Fruit fly (Drosophila melanogaster) whole organism, embryonic: ENCODE results near the gene CG5181.
A peak's percentile ranks its signal among the peaks of the same experiment; 100 is the strongest.

ENCODE experiments used
- CG10147 ChIP-seq: fragments of 200-800 bp; sonication (Bioruptor generic); optimal IDR thresholded peaks from 2 replicates; lab custom pipeline; 2019; ENCODE audit warnings: missing biosample characterization, mild to moderate bottlenecking, missing genetic modification characterization, moderate library complexity
- CG10543 ChIP-seq: fragments of 200-800 bp; sonication (Bioruptor generic); optimal IDR thresholded peaks from 3 replicates; lab custom pipeline; 2017; ENCODE audit warnings: missing biosample characterization, mild to moderate bottlenecking, missing genetic modification characterization, moderate library complexity
- CG1233 ChIP-seq: fragments of 200-800 bp; sonication (Bioruptor generic); optimal IDR thresholded peaks from 4 replicates; lab custom pipeline; 2018; ENCODE audit warnings: missing biosample characterization, mild to moderate bottlenecking, missing genetic modification characterization
- CG13894 ChIP-seq: fragments of 200-800 bp; sonication (Bioruptor generic); optimal IDR thresholded peaks from 3 replicates; lab custom pipeline; 2018; ENCODE audit warnings: missing biosample characterization, mild to moderate bottlenecking, missing genetic modification characterization, moderate library complexity
- CG14860 ChIP-seq: fragments of 200-800 bp; sonication (Bioruptor generic); IDR thresholded peaks from 3 replicates; pipeline ENCODE4 v1.3.6; 2022; ENCODE audit warnings: missing biosample characterization, missing genetic modification characterization; ENCODE audit not compliant: partially characterized antibody
- CG15601 ChIP-seq: fragments of 200-800 bp; sonication (Bioruptor generic); optimal IDR thresholded peaks from 3 replicates; lab custom pipeline; 2019; ENCODE audit warnings: missing biosample characterization, mild to moderate bottlenecking, missing genetic modification characterization, moderate library complexity
- CG16863 ChIP-seq: fragments of 200-800 bp; sonication (Bioruptor generic); optimal IDR thresholded peaks from 3 replicates; lab custom pipeline; 2016; ENCODE audit warnings: missing biosample characterization, missing genetic modification characterization
- CG17802 ChIP-seq: fragments of 200-800 bp; sonication (Bioruptor generic); optimal IDR thresholded peaks from 2 replicates; lab custom pipeline; 2018; ENCODE audit warnings: missing biosample characterization, mild to moderate bottlenecking, missing genetic modification characterization, moderate library complexity
- CG1792 ChIP-seq: fragments of 200-800 bp; sonication (Bioruptor generic); optimal IDR thresholded peaks from 2 replicates; lab custom pipeline; 2016; ENCODE audit warnings: missing biosample characterization, missing genetic modification characterization
- CG32532 ChIP-seq: fragments of 200-800 bp; sonication (Bioruptor generic); IDR thresholded peaks from 2 replicates; pipeline ENCODE4 v1.3.6; 2022; ENCODE audit warnings: missing biosample characterization, missing genetic modification characterization
- CG3726 ChIP-seq: fragments of 200-800 bp; sonication (Bioruptor generic); IDR thresholded peaks from 3 replicates; pipeline ENCODE4, ENCODE4 v1.3.6; 2022; ENCODE audit warnings: missing biosample characterization, missing genetic modification characterization
- CG3847 ChIP-seq: fragments of 200-800 bp; sonication (Bioruptor generic); IDR thresholded peaks from 2 replicates; pipeline ENCODE4 v1.3.6; 2022; ENCODE audit warnings: missing biosample characterization, missing genetic modification characterization
- CG4820 ChIP-seq: fragments of 200-800 bp; sonication (Bioruptor generic); optimal IDR thresholded peaks from 3 replicates; lab custom pipeline; 2016; ENCODE audit warnings: missing biosample characterization, missing genetic modification characterization
- CG4854 ChIP-seq: fragments of 200-800 bp; sonication (Bioruptor generic); optimal IDR thresholded peaks from 2 replicates; lab custom pipeline; 2016; ENCODE audit warnings: missing biosample characterization, missing genetic modification characterization, inconsistent platforms
- CG5180 ChIP-seq: fragments of 200-800 bp; sonication (Bioruptor generic); optimal IDR thresholded peaks from 3 replicates; lab custom pipeline; 2017; ENCODE audit warnings: missing biosample characterization, missing genetic modification characterization, mild to moderate bottlenecking, moderate library complexity, missing genetic modification reagents
- CG6854 ChIP-seq: fragments of 200-800 bp; sonication (Bioruptor generic); optimal IDR thresholded peaks from 3 replicates; lab custom pipeline; 2017; ENCODE audit warnings: missing biosample characterization, mild to moderate bottlenecking, missing genetic modification characterization
- CG7928 ChIP-seq: fragments of 200-800 bp; sonication (Bioruptor generic); optimal IDR thresholded peaks from 2 replicates; lab custom pipeline; 2017; ENCODE audit warnings: missing biosample characterization, mild to moderate bottlenecking, missing genetic modification characterization
- CG8944 ChIP-seq: fragments of 200-800 bp; sonication (Bioruptor generic); optimal IDR thresholded peaks from 3 replicates; lab custom pipeline; 2016; ENCODE audit warnings: missing biosample characterization, missing genetic modification characterization
- CG9932 ChIP-seq: fragments of 200-800 bp; sonication (Bioruptor generic); IDR thresholded peaks from 2 replicates; pipeline ENCODE4 v1.3.6; 2022; ENCODE audit warnings: missing biosample characterization, missing genetic modification characterization
- CHES-1-like ChIP-seq: fragments of 200-800 bp; sonication (Bioruptor generic); optimal IDR thresholded peaks from 2 replicates; lab custom pipeline; 2016; ENCODE audit warnings: missing biosample characterization, missing genetic modification characterization
- CkIIα-i1 ChIP-seq: fragments of 200-800 bp; sonication (Bioruptor generic); IDR thresholded peaks from 2 replicates; pipeline ENCODE4 v1.3.6; 2022; ENCODE audit warnings: missing biosample characterization, missing genetic modification characterization
- CoRest ChIP-seq: fragments of 200-800 bp; sonication (Bioruptor generic); optimal IDR thresholded peaks from 3 replicates; lab custom pipeline; 2018; ENCODE audit warnings: missing biosample characterization, mild to moderate bottlenecking, missing genetic modification characterization, moderate library complexity
- Dad ChIP-seq: fragments of 200-800 bp; sonication (Bioruptor generic); optimal IDR thresholded peaks from 3 replicates; lab custom pipeline; 2016; ENCODE audit warnings: missing biosample characterization, missing genetic modification characterization
- Dip2 ChIP-seq: fragments of 200-800 bp; sonication (Bioruptor generic); IDR thresholded peaks from 2 replicates; pipeline ENCODE4 v1.3.6; 2022; ENCODE audit warnings: missing biosample characterization, missing genetic modification characterization
- E2f2 ChIP-seq: fragments of 200-800 bp; sonication (Bioruptor generic); IDR thresholded peaks from 2 replicates; pipeline ENCODE4 v1.3.6; 2022; ENCODE audit warnings: missing biosample characterization, missing genetic modification characterization
- Fer3 ChIP-seq: fragments of 200-800 bp; sonication (Bioruptor generic); optimal IDR thresholded peaks from 2 replicates; lab custom pipeline; 2018; ENCODE audit warnings: missing biosample characterization, mild to moderate bottlenecking, missing genetic modification characterization, moderate library complexity
- Gug ChIP-seq: fragments of 200-800 bp; sonication (Bioruptor generic); IDR thresholded peaks from 4 replicates; pipeline ENCODE4 v1.3.6; 2022; ENCODE audit warnings: missing biosample characterization, missing genetic modification characterization
- Hmx ChIP-seq: fragments of 200-800 bp; sonication (Bioruptor generic); optimal IDR thresholded peaks from 2 replicates; lab custom pipeline; 2016; ENCODE audit warnings: missing biosample characterization, missing genetic modification characterization
- Hr3 ChIP-seq: fragments of 200-800 bp; sonication (Bioruptor generic); optimal IDR thresholded peaks from 3 replicates; lab custom pipeline; 2016; ENCODE audit warnings: missing biosample characterization, missing genetic modification characterization
- Mes4 ChIP-seq: fragments of 200-800 bp; sonication (Bioruptor generic); optimal IDR thresholded peaks from 2 replicates; lab custom pipeline; 2016; ENCODE audit warnings: missing biosample characterization, missing genetic modification characterization
- Rx ChIP-seq: fragments of 200-800 bp; sonication (Bioruptor generic); IDR thresholded peaks from 2 replicates; pipeline ENCODE4 v1.3.6; 2022; ENCODE audit warnings: missing biosample characterization, missing genetic modification characterization
- Spps ChIP-seq: fragments of 200-800 bp; sonication (Bioruptor generic); optimal IDR thresholded peaks from 2 replicates; lab custom pipeline; 2018; ENCODE audit warnings: missing biosample characterization, mild to moderate bottlenecking, missing genetic modification characterization
- Taf1 ChIP-seq: fragments of 200-800 bp; sonication (Bioruptor generic); IDR thresholded peaks from 2 replicates; pipeline ENCODE4 v1.3.6; 2022; ENCODE audit warnings: missing biosample characterization, missing genetic modification characterization
- YL-1 ChIP-seq: fragments of 200-800 bp; sonication (Bioruptor generic); optimal IDR thresholded peaks from 3 replicates; lab custom pipeline; 2017; ENCODE audit warnings: missing biosample characterization, mild to moderate bottlenecking, missing genetic modification characterization
- bowl ChIP-seq: fragments of 200-800 bp; sonication (Bioruptor generic); IDR thresholded peaks from 2 replicates; pipeline ENCODE4 v1.3.6; 2022; ENCODE audit warnings: missing biosample characterization, missing genetic modification characterization
- chif ChIP-seq, 2 experiments: fragments of 200-800 bp; sonication (Bioruptor generic); optimal IDR thresholded peaks; 3 replicates each; lab custom pipeline; 2016; ENCODE audit warnings: missing biosample characterization in 2 of 2, missing genetic modification characterization in 2 of 2
- corto ChIP-seq: fragments of 200-800 bp; sonication (Bioruptor generic); optimal IDR thresholded peaks from 2 replicates; lab custom pipeline; 2016; ENCODE audit warnings: missing biosample characterization, mild to moderate bottlenecking, missing genetic modification characterization, moderate library complexity
- dimm ChIP-seq: fragments of 200-800 bp; sonication (Bioruptor generic); IDR thresholded peaks from 2 replicates; pipeline ENCODE4 v1.3.6; 2022; ENCODE audit warnings: missing biosample characterization, missing genetic modification characterization
- dmrt11E ChIP-seq: fragments of 200-800 bp; sonication (Bioruptor generic); optimal IDR thresholded peaks from 3 replicates; lab custom pipeline; 2018; ENCODE audit warnings: missing biosample characterization, mild to moderate bottlenecking, missing genetic modification characterization, moderate library complexity
- fd102C ChIP-seq: fragments of 200-800 bp; sonication (Bioruptor generic); optimal IDR thresholded peaks from 2 replicates; lab custom pipeline; 2018; ENCODE audit warnings: missing biosample characterization, mild to moderate bottlenecking, missing genetic modification characterization, moderate library complexity
- gcm2 ChIP-seq: fragments of 200-800 bp; sonication (Bioruptor generic); optimal IDR thresholded peaks from 2 replicates; lab custom pipeline; 2016; ENCODE audit warnings: missing biosample characterization, missing genetic modification characterization
- gro ChIP-seq: fragments of 200-800 bp; sonication (Bioruptor generic); optimal IDR thresholded peaks from 2 replicates; lab custom pipeline; 2016; ENCODE audit warnings: missing biosample characterization, missing genetic modification characterization
- jumu ChIP-seq: fragments of 200-800 bp; sonication (Bioruptor generic); optimal IDR thresholded peaks from 3 replicates; lab custom pipeline; 2016; ENCODE audit warnings: missing biosample characterization, missing genetic modification characterization
- otp ChIP-seq: fragments of 200-800 bp; sonication (Bioruptor generic); IDR thresholded peaks from 3 replicates; pipeline ENCODE4, ENCODE4 v1.3.6; 2022; ENCODE audit warnings: missing biosample characterization, missing genetic modification characterization
- phol ChIP-seq: fragments of 200-800 bp; sonication (Bioruptor generic); optimal IDR thresholded peaks from 3 replicates; lab custom pipeline; 2018; ENCODE audit warnings: missing biosample characterization, mild to moderate bottlenecking, missing genetic modification characterization, moderate library complexity
- prd ChIP-seq, 3 experiments: fragments of >200 bp in 2 of 3; fragments of 200-800 bp in 1 of 3; sonication (Bioruptor generic) in 1 of 3; optimal IDR thresholded peaks in 2 of 3; IDR thresholded peaks in 1 of 3; 2 replicates in 2 of 3; 3 replicates in 1 of 3; pipeline versions ENCODE4 v1.3.6 to Lab custom; 2017 to 2022; ENCODE audit warnings: missing biosample characterization in 1 of 3, missing genetic modification characterization in 1 of 3
- rib ChIP-seq: fragments of 200-800 bp; sonication (Bioruptor generic); IDR thresholded peaks from 2 replicates; pipeline ENCODE4 v1.3.6; 2022; ENCODE audit warnings: missing biosample characterization, missing genetic modification characterization
- sd ChIP-seq: fragments of 200-800 bp; sonication (Bioruptor generic); optimal IDR thresholded peaks from 3 replicates; lab custom pipeline; 2018; ENCODE audit warnings: missing biosample characterization, mild to moderate bottlenecking, missing genetic modification characterization, moderate library complexity
- sima ChIP-seq: fragments of 200-800 bp; sonication (Bioruptor generic); optimal IDR thresholded peaks from 2 replicates; lab custom pipeline; 2016; ENCODE audit warnings: missing biosample characterization, missing genetic modification characterization
- sug ChIP-seq: fragments of 200-800 bp; optimal IDR thresholded peaks from 2 replicates; lab custom pipeline; 2019; ENCODE audit warnings: missing biosample characterization, mild to moderate bottlenecking, missing genetic modification characterization, moderate library complexity

CG5181 gene

DNA sequence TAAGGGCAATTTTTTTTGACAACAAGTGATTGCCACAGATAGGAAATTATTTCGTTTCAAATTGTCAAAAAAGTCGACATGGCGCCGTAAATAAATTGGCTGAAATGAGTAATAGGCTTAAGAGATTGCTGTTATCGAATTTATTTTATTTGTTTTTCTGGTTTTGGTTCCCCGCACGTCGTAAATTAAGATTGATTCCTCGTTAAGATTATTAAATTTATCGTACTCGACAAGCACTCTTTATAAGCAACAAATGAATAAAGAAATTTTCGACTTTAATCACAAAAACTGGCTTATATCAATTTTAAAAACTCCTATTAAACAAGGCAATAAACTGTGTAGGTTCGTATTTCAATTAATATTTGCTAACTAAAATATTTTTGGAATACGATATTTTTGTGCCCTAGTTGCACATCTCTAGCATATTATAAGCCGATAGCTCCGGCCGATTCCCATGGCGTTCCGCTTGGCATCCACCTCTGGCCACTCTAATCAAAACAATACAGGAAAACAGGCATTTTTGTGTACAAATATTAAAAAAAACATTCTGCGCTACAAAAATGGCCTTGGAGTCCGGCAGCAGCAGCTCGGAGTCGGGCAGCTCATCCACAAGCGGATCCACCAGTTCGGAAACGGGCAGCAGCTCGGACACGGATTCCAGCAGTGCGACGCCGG is 2.5 kb upstream of the CG5181 start, which contains the start of gene chm (continued):
- no peak for TF ChIP-seq Hmx (GFP tag; lab: Kevin White, UChicago)
- TF ChIP-seq CG16863 (GFP tag; lab: Kevin White, UChicago), result no peak
- TF ChIP-seq Gug (GFP tag; lab: Robert Waterston, UW), result no peak; the same call in 3 of the 4 replicates
- TF ChIP-seq CG4820, result no peak
- TF ChIP-seq CG15601 (tag; lab: Kevin White, UChicago), result peak; percentile 28
- TF ChIP-seq Hr3 (GFP tag; lab: Kevin White, UChicago), result peak; percentile 28
- TF ChIP-seq CG10147 (GFP tag; lab: Kevin White, UChicago), result no peak
- no peak for TF ChIP-seq CG17802 (tag; lab: Kevin White, UChicago)
- no peak for TF ChIP-seq CG3726 (GFP tag; lab: Robert Waterston, UW)
- TF ChIP-seq otp (GFP tag; lab: Robert Waterston, UW), result no peak
- no peak for TF ChIP-seq Dad
- no peak for TF ChIP-seq bowl (GFP tag; lab: Robert Waterston, UW)
- no peak for TF ChIP-seq fd102C (GFP tag; lab: Kevin White, UChicago)
- no peak for TF ChIP-seq gcm2
- TF ChIP-seq Dip2 (GFP tag; lab: Robert Waterston, UW), result no peak
- no peak for TF ChIP-seq dmrt11E
- no peak for TF ChIP-seq rib
- TF ChIP-seq CoRest, result peak; percentile 22
- no peak for TF ChIP-seq corto (GFP tag; lab: Kevin White, UChicago)
- peak; percentile 76 for TF ChIP-seq CG3847 (GFP tag; lab: Robert Waterston, UW)
- TF ChIP-seq Taf1 (GFP tag; lab: Robert Waterston, UW), result no peak
- TF ChIP-seq CG8944, result no peak
- peak; percentile 88 for TF ChIP-seq CHES-1-like
- peak; percentile 7 for TF ChIP-seq gro
- peak; percentile 27 for TF ChIP-seq YL-1 (GFP tag; lab: Kevin White, UChicago)
- no peak for TF ChIP-seq prd (optimal IDR thresholded peaks at IDR 0.05; lab: Kevin White, UChicago)
- peak; percentile 40; the same call in 2 of the 3 replicates for TF ChIP-seq prd (GFP tag; IDR thresholded peaks at IDR 0.05; lab: Robert Waterston, UW)
- TF ChIP-seq sug (tag; lab: Kevin White, UChicago), result peak; percentile 37
- no peak for TF ChIP-seq CG5180 (GFP tag; lab: Kevin White, UChicago)
- TF ChIP-seq dimm (GFP tag; lab: Robert Waterston, UW), result no peak
- TF ChIP-seq CkIIα-i1, result no peak
- no peak for TF ChIP-seq Mes4
- TF ChIP-seq CG13894 (tag; lab: Kevin White, UChicago), result no peak
- TF ChIP-seq phol (tag; lab: Kevin White, UChicago), result peak; percentile 60
- no peak for TF ChIP-seq Fer3 (tag; lab: Kevin White, UChicago)
- no peak for TF ChIP-seq CG4854 (GFP tag; lab: Kevin White, UChicago)
- TF ChIP-seq sd (tag; lab: Kevin White, UChicago), result peak; percentile 66
- TF ChIP-seq CG1233, result no peak
- TF ChIP-seq CG7928 (GFP tag; lab: Kevin White, UChicago), result no peak
- TF ChIP-seq CG1792 (GFP tag; lab: Kevin White, UChicago), result no peak
- peak; percentile 54 for TF ChIP-seq CG32532 (GFP tag; lab: Robert Waterston, UW)
- no peak for TF ChIP-seq Spps
- peak; percentile 54 for TF ChIP-seq E2f2 (GFP tag; lab: Robert Waterston, UW)
- TF ChIP-seq Rx (GFP tag; lab: Robert Waterston, UW), result no peak
- peak in 1 of 2 experiments; percentile 28 for TF ChIP-seq chif (GFP tag; optimal IDR thresholded peaks at IDR 0.05; lab: Kevin White, UChicago)
- peak; percentile 84 for TF ChIP-seq CG14860
- no peak for TF ChIP-seq sima (GFP tag; lab: Kevin White, UChicago)
- peak; percentile 0 for TF ChIP-seq CG10543
- TF ChIP-seq CG9932 (GFP tag; lab: Robert Waterston, UW), result peak; percentile 83
- TF ChIP-seq CG6854, result no peak
- TF ChIP-seq jumu (GFP tag; lab: Kevin White, UChicago), result peak; percentile 43
